Worm (Caenorhabditis elegans) whole organism, L1 larva: ENCODE results near the gene Y82E9BR.19.

Experiments
- lin-14 ChIP-seq: fragments of 200-800 bp; sonication (Bioruptor generic); optimal IDR thresholded peaks from 2 replicates; lab custom pipeline; 2018; ENCODE audit warnings: mild to moderate bottlenecking, missing genetic modification characterization, moderate library complexity, missing compliant biosample characterization
- nhr-76 ChIP-seq: sonication (generic microtip); optimal IDR thresholded peaks from 2 replicates; lab custom pipeline; 2017; ENCODE audit warnings: missing biosample characterization, missing genetic modification characterization
- skn-1 ChIP-seq: fragments of 150-350 bp; optimal IDR thresholded peaks from 2 replicates; lab custom pipeline; 2014; ENCODE audit warnings: missing biosample characterization, missing genetic modification characterization
- snpc-4 ChIP-seq: fragments of 150-350 bp; optimal IDR thresholded peaks from 2 replicates; lab custom pipeline; 2014; ENCODE audit warnings: missing biosample characterization, missing genetic modification characterization
- swsn-7 ChIP-seq: sonication (generic microtip); optimal IDR thresholded peaks from 2 replicates; lab custom pipeline; 2016; ENCODE audit warnings: missing genetic modification characterization, missing compliant biosample characterization

DNA sequence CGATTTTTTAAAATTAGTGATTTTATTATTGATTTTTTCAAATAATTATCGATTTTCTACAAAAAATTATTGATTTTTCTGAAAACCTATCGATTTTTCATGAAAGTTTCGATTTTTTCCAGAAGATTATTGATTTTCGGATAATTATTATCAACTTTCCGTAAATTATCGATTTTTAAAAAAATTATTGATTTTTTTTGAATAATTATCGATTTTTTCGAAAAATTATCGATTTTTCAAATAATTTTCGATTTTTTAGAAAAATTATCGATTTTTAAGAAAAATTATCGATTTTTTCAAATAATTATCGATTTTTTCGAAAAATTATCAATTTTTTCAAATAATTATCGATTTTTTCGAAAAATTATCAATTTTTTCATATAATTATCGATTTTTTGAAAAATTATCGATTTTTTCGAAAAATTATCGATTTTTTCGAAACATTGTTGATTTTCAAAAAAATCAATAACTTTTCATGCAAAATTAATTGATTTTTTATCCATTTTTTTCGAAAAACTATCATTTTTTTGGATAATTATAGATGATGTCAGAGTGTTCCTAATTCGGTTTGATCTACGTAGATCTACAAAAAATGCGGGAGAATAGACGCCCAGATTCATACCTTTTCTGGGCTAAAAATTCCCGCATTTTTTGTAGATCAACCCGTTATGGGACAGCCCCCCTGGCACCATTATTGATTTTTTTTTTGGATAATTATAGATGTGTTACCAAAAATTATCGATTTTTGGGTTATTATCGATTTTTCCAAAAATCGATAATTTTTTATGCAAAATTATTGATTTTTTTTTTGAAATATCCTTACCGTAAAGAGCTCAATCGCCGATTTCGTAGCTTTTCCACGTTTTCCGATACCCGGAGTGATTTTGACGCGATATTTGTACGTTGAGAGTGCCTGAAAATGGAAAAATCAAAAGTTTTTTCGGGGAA, 26.5 kb downstream of the Y82E9BR.19 start:
- TF ChIP-seq lin-14 (GFP tag; lab: Kevin White, UChicago) (no peak), nhr-76 (tag; lab: Kevin White, UChicago) (no peak), swsn-7 (tag; lab: Kevin White, UChicago) (no peak), skn-1 (tag; lab: Kevin White, UChicago) (no peak), snpc-4 (tag; lab: Kevin White, UChicago) (no peak)
